Fruit fly (Drosophila melanogaster) whole organism, embryonic: ENCODE results near the gene CG11882.

Source experiments
- Adf1 ChIP-seq: fragments of 200-800 bp; sonication (Bioruptor generic); IDR thresholded peaks from 2 replicates; pipeline ENCODE4 v1.3.6; 2022; ENCODE audit warnings: missing biosample characterization, missing genetic modification characterization
- Atf-2 ChIP-seq: fragments of 200-800 bp; sonication (Bioruptor generic); optimal IDR thresholded peaks from 2 replicates; lab custom pipeline; 2016; ENCODE audit warnings: missing biosample characterization, missing genetic modification characterization
- B-H2 ChIP-seq: fragments of 200-800 bp; sonication (Bioruptor generic); optimal IDR thresholded peaks from 2 replicates; lab custom pipeline; 2018; ENCODE audit warnings: missing biosample characterization, mild to moderate bottlenecking, missing genetic modification characterization
- CG12155 ChIP-seq: fragments of 200-800 bp; sonication (Bioruptor generic); optimal IDR thresholded peaks from 3 replicates; lab custom pipeline; 2016; ENCODE audit warnings: missing biosample characterization, missing genetic modification characterization
- CG12219 ChIP-seq: fragments of 200-800 bp; sonication (Bioruptor generic); optimal IDR thresholded peaks from 3 replicates; lab custom pipeline; 2018; ENCODE audit warnings: missing biosample characterization, mild to moderate bottlenecking, missing genetic modification characterization
- CG14965 ChIP-seq: fragments of 200-800 bp; sonication (Bioruptor generic); optimal IDR thresholded peaks from 2 replicates; lab custom pipeline; 2016; ENCODE audit warnings: missing biosample characterization, missing genetic modification characterization, borderline replicate concordance
- CG17186 ChIP-seq: fragments of 200-800 bp; sonication (Bioruptor generic); optimal IDR thresholded peaks from 3 replicates; lab custom pipeline; 2017; ENCODE audit warnings: missing biosample characterization, missing genetic modification reagents, missing genetic modification characterization
- CG30403 ChIP-seq: fragments of 200-800 bp; sonication (Bioruptor generic); optimal IDR thresholded peaks from 3 replicates; lab custom pipeline; 2016; ENCODE audit warnings: missing biosample characterization, missing genetic modification characterization
- CG31441 ChIP-seq: fragments of 200-800 bp; sonication (Bioruptor generic); IDR thresholded peaks from 2 replicates; pipeline ENCODE4 v1.3.6; 2022; ENCODE audit warnings: missing biosample characterization, missing genetic modification characterization
- CG32767 ChIP-seq: fragments of 200-800 bp; sonication (Bioruptor generic); IDR thresholded peaks from 2 replicates; pipeline ENCODE4 v1.3.6; 2022; ENCODE audit warnings: missing biosample characterization, missing genetic modification characterization
- CG3281 ChIP-seq: fragments of 200-800 bp; sonication (Bioruptor generic); optimal IDR thresholded peaks from 3 replicates; lab custom pipeline; 2017; ENCODE audit warnings: missing biosample characterization, mild to moderate bottlenecking, missing genetic modification characterization
- CG34376 ChIP-seq: fragments of 200-800 bp; sonication (Bioruptor generic); optimal IDR thresholded peaks from 2 replicates; lab custom pipeline; 2018; ENCODE audit warnings: missing biosample characterization, mild to moderate bottlenecking, missing genetic modification characterization
- CG34422 ChIP-seq: fragments of 200-800 bp; sonication (Bioruptor generic); IDR thresholded peaks from 3 replicates; pipeline ENCODE4 v1.3.6; 2022; ENCODE audit warnings: missing biosample characterization, missing genetic modification characterization
- CG4282 ChIP-seq: fragments of 200-800 bp; sonication (Bioruptor generic); optimal IDR thresholded peaks from 2 replicates; lab custom pipeline; 2016; ENCODE audit warnings: missing biosample characterization, missing genetic modification characterization
- CG4328 ChIP-seq: fragments of 200-800 bp; sonication (Bioruptor generic); optimal IDR thresholded peaks from 3 replicates; lab custom pipeline; 2017; ENCODE audit warnings: missing biosample characterization, missing genetic modification reagents, missing genetic modification characterization
- CG4617 ChIP-seq: fragments of 200-800 bp; sonication (Bioruptor generic); optimal IDR thresholded peaks from 3 replicates; lab custom pipeline; 2016; ENCODE audit warnings: missing biosample characterization, missing genetic modification characterization, borderline replicate concordance
- CG6254 ChIP-seq: fragments of 200-800 bp; sonication (Bioruptor generic); optimal IDR thresholded peaks from 3 replicates; lab custom pipeline; 2017; ENCODE audit warnings: mild to moderate bottlenecking, missing biosample characterization, missing genetic modification reagents, missing genetic modification characterization
- CG7963 ChIP-seq: fragments of 200-800 bp; sonication (Bioruptor generic); IDR thresholded peaks from 3 replicates; pipeline ENCODE4 v1.3.6; 2022; ENCODE audit warnings: missing biosample characterization, missing genetic modification characterization; ENCODE audit not compliant: partially characterized antibody
- CG7987 ChIP-seq: fragments of 200-800 bp; sonication (Bioruptor generic); optimal IDR thresholded peaks from 2 replicates; lab custom pipeline; 2018; ENCODE audit warnings: missing biosample characterization, mild to moderate bottlenecking, missing genetic modification characterization, moderate library complexity
- CG8359 ChIP-seq: fragments of 200-800 bp; sonication (Bioruptor generic); optimal IDR thresholded peaks from 2 replicates; lab custom pipeline; 2017; ENCODE audit warnings: missing biosample characterization, mild to moderate bottlenecking, missing genetic modification characterization, borderline replicate concordance
- CG9876 ChIP-seq: fragments of 200-800 bp; sonication (Bioruptor generic); optimal IDR thresholded peaks from 2 replicates; lab custom pipeline; 2016; ENCODE audit warnings: missing biosample characterization, missing genetic modification characterization
- CoRest ChIP-seq: fragments of 200-800 bp; sonication (Bioruptor generic); optimal IDR thresholded peaks from 3 replicates; lab custom pipeline; 2018; ENCODE audit warnings: missing biosample characterization, mild to moderate bottlenecking, missing genetic modification characterization, moderate library complexity
- Dad ChIP-seq: fragments of 200-800 bp; sonication (Bioruptor generic); optimal IDR thresholded peaks from 3 replicates; lab custom pipeline; 2016; ENCODE audit warnings: missing biosample characterization, missing genetic modification characterization
- Dll ChIP-seq: fragments of 200-800 bp; sonication (Bioruptor generic); IDR thresholded peaks from 4 replicates; pipeline ENCODE4 v1.3.6; 2022; ENCODE audit warnings: missing biosample characterization, missing genetic modification characterization; ENCODE audit not compliant: partially characterized antibody
- Drgx ChIP-seq: fragments of 200-800 bp; sonication (Bioruptor generic); IDR thresholded peaks from 2 replicates; pipeline ENCODE4 v1.3.6; 2022; ENCODE audit warnings: missing biosample characterization, missing genetic modification characterization
- ERR ChIP-seq: fragments of 200-800 bp; sonication (Bioruptor generic); optimal IDR thresholded peaks from 2 replicates; lab custom pipeline; 2016; ENCODE audit warnings: missing biosample characterization, missing genetic modification characterization
- HmgD ChIP-seq: fragments of 200-800 bp; sonication (Bioruptor generic); optimal IDR thresholded peaks from 3 replicates; lab custom pipeline; 2016; ENCODE audit warnings: missing biosample characterization, missing genetic modification characterization
- Med ChIP-seq: fragments of 200-800 bp; sonication (Bioruptor generic); peaks from one replicate; lab custom pipeline; 2016; ENCODE audit warnings: missing biosample characterization, missing genetic modification characterization, mild to moderate bottlenecking, inconsistent platforms, moderate library complexity
- Rx ChIP-seq: fragments of 200-800 bp; sonication (Bioruptor generic); IDR thresholded peaks from 2 replicates; pipeline ENCODE4 v1.3.6; 2022; ENCODE audit warnings: missing biosample characterization, missing genetic modification characterization
- Side ChIP-seq: fragments of 200-800 bp; sonication (Bioruptor generic); optimal IDR thresholded peaks from 2 replicates; lab custom pipeline; 2016; ENCODE audit warnings: missing biosample characterization, missing genetic modification characterization
- Sry-β ChIP-seq: fragments of 200-800 bp; sonication (Bioruptor generic); optimal IDR thresholded peaks from 2 replicates; lab custom pipeline; 2018; ENCODE audit warnings: missing biosample characterization, mild to moderate bottlenecking, missing genetic modification characterization, moderate library complexity
- cas ChIP-seq: fragments of 200-800 bp; sonication (Bioruptor generic); IDR thresholded peaks from 2 replicates; pipeline ENCODE4 v1.3.6; 2022; ENCODE audit warnings: missing biosample characterization, missing genetic modification characterization
- caup ChIP-seq: fragments of 200-800 bp; sonication (Bioruptor generic); optimal IDR thresholded peaks from 3 replicates; lab custom pipeline; 2017; ENCODE audit warnings: missing biosample characterization, mild to moderate bottlenecking, missing genetic modification characterization, moderate library complexity; ENCODE audit not compliant: severe bottlenecking
- crol ChIP-seq: fragments of 200-800 bp; sonication (Bioruptor generic); IDR thresholded peaks from 2 replicates; pipeline ENCODE4 v1.3.6; 2022; ENCODE audit warnings: missing biosample characterization, missing genetic modification characterization
- dmrt11E ChIP-seq: fragments of 200-800 bp; sonication (Bioruptor generic); optimal IDR thresholded peaks from 3 replicates; lab custom pipeline; 2018; ENCODE audit warnings: missing biosample characterization, mild to moderate bottlenecking, missing genetic modification characterization, moderate library complexity
- dysf ChIP-seq: fragments of 200-800 bp; sonication (Bioruptor generic); IDR thresholded peaks from 3 replicates; pipeline ENCODE4 v1.3.6; 2022; ENCODE audit warnings: missing biosample characterization, missing genetic modification characterization
- fd3F ChIP-seq: fragments of 200-800 bp; sonication (Bioruptor generic); optimal IDR thresholded peaks from 2 replicates; lab custom pipeline; 2018; ENCODE audit warnings: missing biosample characterization, mild to moderate bottlenecking, missing genetic modification characterization, moderate library complexity
- gfzf ChIP-seq: fragments of 200-800 bp; sonication (Bioruptor generic); optimal IDR thresholded peaks from 2 replicates; lab custom pipeline; 2016; ENCODE audit warnings: missing biosample characterization, mild to moderate bottlenecking, missing genetic modification characterization, moderate library complexity
- h ChIP-seq: fragments of >200 bp; optimal IDR thresholded peaks from 2 replicates; lab custom pipeline; 2017
- hth ChIP-seq: fragments of >200 bp; optimal IDR thresholded peaks from 2 replicates; lab custom pipeline; 2017; ENCODE audit warnings: inconsistent platforms
- kay ChIP-seq: fragments of 200-800 bp; sonication (Bioruptor generic); optimal IDR thresholded peaks from 2 replicates; lab custom pipeline; 2016; ENCODE audit warnings: missing biosample characterization, missing genetic modification characterization
- knrl ChIP-seq: fragments of 200-800 bp; sonication (Bioruptor generic); IDR thresholded peaks from 3 replicates; pipeline ENCODE4 v1.3.6; 2022; ENCODE audit warnings: missing biosample characterization, missing genetic modification characterization; ENCODE audit not compliant: partially characterized antibody
- lola ChIP-seq, 3 experiments: fragments of >200 bp in 2 of 3; fragments of 200-800 bp in 1 of 3; sonication (Bioruptor generic) in 1 of 3; optimal IDR thresholded peaks; 2 replicates each; lab custom pipeline; 2017 to 2019; ENCODE audit warnings: missing biosample characterization in 3 of 3, missing genetic modification characterization in 3 of 3, mild to moderate bottlenecking in 1 of 3, moderate library complexity in 1 of 3
- nmo ChIP-seq: fragments of 200-800 bp; sonication (Bioruptor generic); optimal IDR thresholded peaks from 2 replicates; lab custom pipeline; 2018; ENCODE audit warnings: missing biosample characterization, mild to moderate bottlenecking, missing genetic modification characterization, moderate library complexity
- onecut ChIP-seq: fragments of 200-800 bp; sonication (Bioruptor generic); IDR thresholded peaks from 2 replicates; pipeline ENCODE4 v1.3.6; 2022; ENCODE audit warnings: missing biosample characterization, missing genetic modification characterization
- pho ChIP-seq: fragments of 200-800 bp; sonication (Bioruptor generic); optimal IDR thresholded peaks from 2 replicates; lab custom pipeline; 2016; ENCODE audit warnings: missing biosample characterization, missing genetic modification characterization
- slbo ChIP-seq: fragments of 200-800 bp; sonication (Bioruptor generic); IDR thresholded peaks from 2 replicates; pipeline ENCODE4 v1.3.6; 2022; ENCODE audit warnings: missing biosample characterization, missing genetic modification characterization
- sqz ChIP-seq: fragments of 200-800 bp; sonication (Bioruptor generic); optimal IDR thresholded peaks from 3 replicates; lab custom pipeline; 2018; ENCODE audit warnings: missing biosample characterization, mild to moderate bottlenecking, missing genetic modification characterization
- stwl ChIP-seq: fragments of 200-800 bp; sonication (Bioruptor generic); optimal IDR thresholded peaks from 3 replicates; lab custom pipeline; 2018; ENCODE audit warnings: missing biosample characterization, mild to moderate bottlenecking, missing genetic modification characterization, moderate library complexity
- trem ChIP-seq: fragments of 200-800 bp; optimal IDR thresholded peaks from 3 replicates; lab custom pipeline; 2019; ENCODE audit warnings: missing biosample characterization, mild to moderate bottlenecking, missing genetic modification characterization, moderate library complexity

CG11882 gene

dm6 chr3R:29153197-29153644 is 5.2 kb upstream of the CG11882 start, which contains the start of the genes Slbp and Rpn2 (continued):
- TF ChIP-seq CG9876 (GFP tag; lab: Kevin White, UChicago) (peak; percentile 7), onecut (0 out of 2 replicates have a peak, but pooled peaks have one; percentile 21), Side (GFP tag; lab: Kevin White, UChicago) (peak; percentile 60), CG3281 (GFP tag; lab: Kevin White, UChicago) (peak; percentile 20), trem (peak; percentile 91), Atf-2 (GFP tag; lab: Kevin White, UChicago) (peak; percentile 16), knrl (GFP tag; lab: Robert Waterston, UW) (peak; percentile 94), ERR (GFP tag; lab: Kevin White, UChicago) (peak; percentile 70), CG14965 (GFP tag; lab: Kevin White, UChicago) (no peak), dysf (GFP tag; lab: Robert Waterston, UW) (0 out of 3 replicates have a peak, but pooled peaks have one; percentile 13), CG32767 (GFP tag; lab: Robert Waterston, UW) (0 out of 2 replicates have a peak, but pooled peaks have one; percentile 9), CG4617 (GFP tag; lab: Kevin White, UChicago) (peak; percentile 89), kay (GFP tag; lab: Kevin White, UChicago) (no peak), crol (GFP tag; lab: Robert Waterston, UW) (no peak), nmo (GFP tag; lab: Kevin White, UChicago) (peak; percentile 74), CG34422 (GFP tag; lab: Robert Waterston, UW) (peak; percentile 47; the same call in 2 of the 3 replicates), sqz (GFP tag; lab: Kevin White, UChicago) (no peak), CG7987 (GFP tag; lab: Kevin White, UChicago) (no peak), HmgD (GFP tag; lab: Kevin White, UChicago) (peak; percentile 62), CG4328 (no peak), B-H2 (peak; percentile 62), CG6254 (GFP tag; lab: Kevin White, UChicago) (no peak), CG4282 (no peak), Drgx (GFP tag; lab: Robert Waterston, UW) (no peak), Dll (peak; percentile 97), CG30403 (peak; percentile 21), hth (lab: Kevin White, UChicago) (no peak), Dad (GFP tag; lab: Kevin White, UChicago) (peak; percentile 48), CG34376 (peak; percentile 61), lola (GFP tag; optimal IDR thresholded peaks at IDR 0.05; lab: Kevin White, UChicago) (peak in 1 of 3 experiments; percentile 25), CG12219 (GFP tag; lab: Kevin White, UChicago) (no peak), caup (GFP tag; lab: Kevin White, UChicago) (peak; percentile 10), CoRest (peak; percentile 50), pho (GFP tag; lab: Kevin White, UChicago) (peak; percentile 68), fd3F (no peak), CG12155 (GFP tag; lab: Kevin White, UChicago) (peak; percentile 37), CG7963 (peak; percentile 80), slbo (GFP tag; lab: Robert Waterston, UW) (peak; percentile 47), Rx (no peak), Sry-β (GFP tag; lab: Kevin White, UChicago) (peak; percentile 24), Adf1 (no peak), CG31441 (0 out of 2 replicates have a peak, but pooled peaks have one; percentile 20), CG17186 (GFP tag; lab: Kevin White, UChicago) (peak; percentile 90), CG8359 (GFP tag; lab: Kevin White, UChicago) (peak; percentile 66), Med (peak; percentile 93), gfzf (peak; percentile 97), stwl (tag; lab: Kevin White, UChicago) (peak; percentile 94), h (lab: Kevin White, UChicago) (no peak), cas (GFP tag; lab: Robert Waterston, UW) (no peak), dmrt11E (tag; lab: Kevin White, UChicago) (peak; percentile 9)
